Fruit fly (Drosophila melanogaster): ENCODE measurements around the gene Zmynd8.

Gene Zmynd8

dm6 chr3R:31689727-31690126, 20.5 kb downstream of the Zmynd8 start (continued):
- TF ChIP-seq CG15479 (GFP tag; optimal IDR thresholded peaks at IDR 0.05) (no peak), Doc3 (GFP tag; IDR thresholded peaks at IDR 0.05; ENCODE audit: partially characterized antibody) (no peak), esg (GFP tag; conservative IDR thresholded peaks at IDR 0.05) (no peak), crol (GFP tag; IDR thresholded peaks at IDR 0.05) (no peak; the same call in 1 of the 2 replicates), dmrt99B (tag; optimal IDR thresholded peaks at IDR 0.05) (no peak), Dad (GFP tag; optimal IDR thresholded peaks at IDR 0.05) (no peak), ab (GFP tag; optimal IDR thresholded peaks at IDR 0.05) (no peak), ind (GFP tag; optimal IDR thresholded peaks at IDR 0.05) (no peak), CG11247 (GFP tag; IDR thresholded peaks at IDR 0.05) (no peak), gsb-n (tag; optimal IDR thresholded peaks at IDR 0.05) (no peak), CG11093 (GFP tag; IDR thresholded peaks at IDR 0.05) (no peak), CG2889 (GFP tag; IDR thresholded peaks at IDR 0.05) (no peak), CG30020 (tag; optimal IDR thresholded peaks at IDR 0.05) (no peak), CG6813 (GFP tag; optimal IDR thresholded peaks at IDR 0.05) (no peak), dati (GFP tag; IDR thresholded peaks at IDR 0.05) (no peak), CkIIα-i1 (GFP tag; IDR thresholded peaks at IDR 0.05) (no peak), CG2120 (GFP tag; optimal IDR thresholded peaks at IDR 0.05) (no peak), CG12104 (GFP tag; optimal IDR thresholded peaks at IDR 0.05) (no peak), stc (GFP tag; IDR thresholded peaks at IDR 0.05) (no peak), CG10462 (GFP tag; optimal IDR thresholded peaks at IDR 0.05) (no peak), E2f1 (GFP tag; IDR thresholded peaks at IDR 0.05) (no peak), CG4617 (GFP tag; optimal IDR thresholded peaks at IDR 0.05; ENCODE audit: borderline replicate concordance) (no peak), CG18599 (GFP tag; optimal IDR thresholded peaks at IDR 0.05) (no peak), ara (GFP tag; IDR thresholded peaks at IDR 0.05) (no peak), CG12219 (GFP tag; optimal IDR thresholded peaks at IDR 0.05) (no peak), amos (GFP tag; IDR thresholded peaks at IDR 0.05; ENCODE audit: partially characterized antibody) (no peak), Atf6 (GFP tag; IDR thresholded peaks at IDR 0.05) (no peak), peb (GFP tag; IDR thresholded peaks at IDR 0.05) (no peak), hth (optimal IDR thresholded peaks at IDR 0.05) (no peak), Scr (GFP tag; IDR thresholded peaks at IDR 0.05; ENCODE audit: partially characterized antibody) (no peak), Pdp1 (GFP tag; optimal IDR thresholded peaks at IDR 0.05) (no peak), pita (GFP tag; optimal IDR thresholded peaks at IDR 0.05) (no peak), mam (GFP tag; optimal IDR thresholded peaks at IDR 0.05) (no peak), CG18476 (GFP tag; optimal IDR thresholded peaks at IDR 0.05) (no peak), CG13123 (GFP tag; optimal IDR thresholded peaks at IDR 0.05) (no peak), Fer2 (tag; optimal IDR thresholded peaks at IDR 0.05) (no peak), CG9609 (GFP tag; optimal IDR thresholded peaks at IDR 0.05) (no peak), ATbp (GFP tag; optimal IDR thresholded peaks at IDR 0.05) (peak; percentile 13), Antp (GFP tag; optimal IDR thresholded peaks at IDR 0.05) (no peak), Mrtf (GFP tag; IDR thresholded peaks at IDR 0.05) (no peak), CG17829 (tag; optimal IDR thresholded peaks at IDR 0.05) (no peak), CG8924 (tag; optimal IDR thresholded peaks at IDR 0.05) (no peak), CG8089 (GFP tag; optimal IDR thresholded peaks at IDR 0.05) (no peak), CG4424 (GFP tag; optimal IDR thresholded peaks at IDR 0.05) (peak; percentile 45), CG10959 (GFP tag; IDR thresholded peaks at IDR 0.05) (no peak), cas (GFP tag; IDR thresholded peaks at IDR 0.05) (no peak), gem (tag; optimal IDR thresholded peaks at IDR 0.05) (peak; percentile 56), CG15696 (tag; optimal IDR thresholded peaks at IDR 0.05) (peak; percentile 19), ranshi (GFP tag; IDR thresholded peaks at IDR 0.05) (no peak), Atf-2 (GFP tag; optimal IDR thresholded peaks at IDR 0.05) (no peak), tup (GFP tag; optimal IDR thresholded peaks at IDR 0.05) (no peak), HmgD (GFP tag; optimal IDR thresholded peaks at IDR 0.05) (no peak), CG11398 (GFP tag; optimal IDR thresholded peaks at IDR 0.05) (no peak)

Data from whole organism, embryonic.